Fruit fly (Drosophila melanogaster) whole organism, embryonic: ENCODE measurements around the gene CG15199.

Experiments used
- CG12391 ChIP-seq: fragments of 200-800 bp; sonication (Bioruptor generic); optimal IDR thresholded peaks from 3 replicates; lab custom pipeline; 2018; ENCODE audit warnings: missing biosample characterization, mild to moderate bottlenecking, missing genetic modification characterization, moderate library complexity

Gene CG15199

DNA sequence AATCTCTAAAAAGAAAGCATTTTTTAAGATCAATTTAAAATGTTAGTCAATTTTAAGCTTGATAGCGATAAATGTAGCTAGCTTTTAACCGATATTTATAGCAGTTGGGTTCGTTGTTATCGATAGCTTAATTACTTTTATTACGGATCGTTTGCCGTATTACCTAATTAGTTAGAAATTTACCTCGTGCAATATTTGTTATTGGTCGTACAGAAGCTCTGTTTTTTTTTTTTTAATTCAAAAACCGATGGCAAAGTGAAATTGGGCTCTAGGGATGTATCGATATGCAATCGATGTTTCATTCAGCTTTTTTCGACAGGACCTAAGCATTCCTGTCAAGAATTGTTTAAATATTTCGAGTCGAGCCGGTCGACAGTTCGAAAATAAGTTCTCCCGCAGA lies 49.4 kb downstream of the CG15199 start, which contains the start of gene CG2061 (continued):
- no peak for TF ChIP-seq CG12391
